Fruit fly (Drosophila melanogaster) whole organism, prepupa: Measurements from ENCODE around the gene term.

ENCODE experiments used
- CG10631 ChIP-seq: fragments of 200-800 bp; sonication (Bioruptor generic); optimal IDR thresholded peaks from 2 replicates; lab custom pipeline; 2016; ENCODE audit warnings: missing biosample characterization, missing genetic modification characterization
- CG11294 ChIP-seq: fragments of 200-800 bp; sonication (Bioruptor generic); IDR thresholded peaks from 2 replicates; pipeline ENCODE4 v1.3.6; 2022; ENCODE audit warnings: missing biosample characterization, missing genetic modification characterization
- CG11762 ChIP-seq: fragments of 200-800 bp; sonication (Bioruptor generic); optimal IDR thresholded peaks from 3 replicates; lab custom pipeline; 2016; ENCODE audit warnings: missing biosample characterization, missing genetic modification characterization; ENCODE audit not compliant: insufficient read depth
- CG15336 ChIP-seq: fragments of 200-800 bp; sonication (Bioruptor generic); IDR thresholded peaks from 2 replicates; pipeline ENCODE4 v1.3.6; 2022; ENCODE audit warnings: missing biosample characterization, missing genetic modification characterization
- CG16779 ChIP-seq: fragments of 200-800 bp; sonication (Bioruptor generic); optimal IDR thresholded peaks from 3 replicates; lab custom pipeline; 2017; ENCODE audit warnings: missing biosample characterization, mild to moderate bottlenecking, missing genetic modification characterization
- CG3032 ChIP-seq: fragments of 200-800 bp; optimal IDR thresholded peaks from 2 replicates; lab custom pipeline; 2019; ENCODE audit warnings: missing biosample characterization, mild to moderate bottlenecking, missing genetic modification characterization, moderate library complexity
- CG31627 ChIP-seq: fragments of 200-800 bp; sonication (Bioruptor generic); optimal IDR thresholded peaks from 3 replicates; lab custom pipeline; 2016; ENCODE audit warnings: missing biosample characterization, missing genetic modification characterization
- CG32006 ChIP-seq: fragments of 200-800 bp; sonication (Bioruptor generic); optimal IDR thresholded peaks from 3 replicates; lab custom pipeline; 2017; ENCODE audit warnings: missing biosample characterization, mild to moderate bottlenecking, missing genetic modification characterization
- CG3919 ChIP-seq: fragments of 200-800 bp; sonication (Bioruptor generic); optimal IDR thresholded peaks from 3 replicates; lab custom pipeline; 2016; ENCODE audit warnings: missing biosample characterization, missing genetic modification characterization
- CG4318 ChIP-seq: fragments of 200-800 bp; sonication (Bioruptor generic); optimal IDR thresholded peaks from 3 replicates; lab custom pipeline; 2017; ENCODE audit warnings: missing biosample characterization, mild to moderate bottlenecking, missing genetic modification characterization
- CG6163 ChIP-seq: fragments of 200-800 bp; sonication (Bioruptor generic); IDR thresholded peaks from 3 replicates; pipeline ENCODE4 v1.3.6; 2022; ENCODE audit warnings: missing biosample characterization, missing genetic modification characterization
- CG6276 ChIP-seq: fragments of 200-800 bp; sonication (Bioruptor generic); optimal IDR thresholded peaks from 2 replicates; lab custom pipeline; 2017; ENCODE audit warnings: missing biosample characterization, mild to moderate bottlenecking, missing genetic modification characterization
- CG6808 ChIP-seq: fragments of 200-800 bp; sonication (Bioruptor generic); optimal IDR thresholded peaks from 3 replicates; lab custom pipeline; 2017; ENCODE audit warnings: missing biosample characterization, missing genetic modification characterization, mild to moderate bottlenecking, moderate library complexity, missing genetic modification reagents
- CG7368 ChIP-seq: fragments of 200-800 bp; sonication (Bioruptor generic); optimal IDR thresholded peaks from 3 replicates; lab custom pipeline; 2016; ENCODE audit warnings: missing biosample characterization, missing genetic modification characterization
- CG8319 ChIP-seq: fragments of 200-800 bp; sonication (Bioruptor generic); optimal IDR thresholded peaks from 3 replicates; lab custom pipeline; 2016; ENCODE audit warnings: missing biosample characterization, missing genetic modification characterization
- CG8632 ChIP-seq: fragments of 200-800 bp; sonication (Bioruptor generic); optimal IDR thresholded peaks from 3 replicates; lab custom pipeline; 2016; ENCODE audit warnings: missing biosample characterization, missing genetic modification characterization
- Eip75B ChIP-seq: fragments of 200-800 bp; sonication (Bioruptor generic); optimal IDR thresholded peaks from 3 replicates; lab custom pipeline; 2016; ENCODE audit warnings: missing biosample characterization, missing genetic modification characterization
- Eip78C ChIP-seq: fragments of 200-800 bp; sonication (Bioruptor generic); peaks from one replicate; lab custom pipeline; 2016; ENCODE audit warnings: missing biosample characterization, missing genetic modification characterization
- Ets21C ChIP-seq: fragments of 200-800 bp; sonication (Bioruptor generic); optimal IDR thresholded peaks from 3 replicates; lab custom pipeline; 2016; ENCODE audit warnings: missing biosample characterization, missing genetic modification characterization
- Ets96B ChIP-seq: fragments of 200-800 bp; optimal IDR thresholded peaks from 2 replicates; lab custom pipeline; 2019; ENCODE audit warnings: missing biosample characterization, mild to moderate bottlenecking, missing genetic modification characterization, moderate library complexity
- Gug ChIP-seq: fragments of 200-800 bp; sonication (Bioruptor generic); IDR thresholded peaks from 2 replicates; pipeline ENCODE4 v1.3.6; 2022; ENCODE audit warnings: missing biosample characterization, missing genetic modification characterization
- Hr39 ChIP-seq: fragments of 200-800 bp; sonication (Bioruptor generic); optimal IDR thresholded peaks from 2 replicates; lab custom pipeline; 2016; ENCODE audit warnings: missing biosample characterization, missing genetic modification characterization
- Hr4 ChIP-seq: fragments of 200-800 bp; sonication (Bioruptor generic); optimal IDR thresholded peaks from 3 replicates; lab custom pipeline; 2016; ENCODE audit warnings: missing biosample characterization, missing genetic modification characterization
- OdsH ChIP-seq: fragments of 200-800 bp; sonication (Bioruptor generic); optimal IDR thresholded peaks from 3 replicates; lab custom pipeline; 2016; ENCODE audit warnings: missing biosample characterization, missing genetic modification characterization
- Sox14 ChIP-seq: fragments of 200-800 bp; sonication (Bioruptor generic); optimal IDR thresholded peaks from 3 replicates; lab custom pipeline; 2016; ENCODE audit warnings: missing biosample characterization, missing genetic modification characterization
- Sox15 ChIP-seq: fragments of 200-800 bp; sonication (Bioruptor generic); optimal IDR thresholded peaks from 3 replicates; lab custom pipeline; 2016; ENCODE audit warnings: missing biosample characterization, missing genetic modification characterization
- acj6 ChIP-seq: fragments of 200-800 bp; sonication (Bioruptor generic); optimal IDR thresholded peaks from 3 replicates; lab custom pipeline; 2016; ENCODE audit warnings: missing biosample characterization, missing genetic modification characterization
- cyc ChIP-seq: fragments of 200-800 bp; sonication (Bioruptor generic); optimal IDR thresholded peaks from 3 replicates; lab custom pipeline; 2016; ENCODE audit warnings: missing biosample characterization, missing genetic modification characterization
- dac ChIP-seq: fragments of 200-800 bp; sonication (Bioruptor generic); optimal IDR thresholded peaks from 2 replicates; lab custom pipeline; 2017; ENCODE audit warnings: missing biosample characterization, mild to moderate bottlenecking, missing genetic modification characterization
- eg ChIP-seq: fragments of 200-800 bp; sonication (Bioruptor generic); IDR thresholded peaks from 3 replicates; pipeline ENCODE4 v1.3.6; 2022; ENCODE audit warnings: missing biosample characterization, missing genetic modification characterization
- esn ChIP-seq: fragments of 200-800 bp; sonication (Bioruptor generic); optimal IDR thresholded peaks from 2 replicates; lab custom pipeline; 2016; ENCODE audit warnings: missing biosample characterization, mild to moderate bottlenecking, missing genetic modification characterization, moderate library complexity
- fd85E ChIP-seq: fragments of 200-800 bp; sonication (Bioruptor generic); optimal IDR thresholded peaks from 3 replicates; lab custom pipeline; 2016; ENCODE audit warnings: missing biosample characterization, missing genetic modification characterization
- fkh ChIP-seq: fragments of 200-800 bp; sonication (Bioruptor generic); optimal IDR thresholded peaks from 3 replicates; lab custom pipeline; 2017; ENCODE audit warnings: missing biosample characterization, mild to moderate bottlenecking, missing genetic modification characterization, moderate library complexity
- net ChIP-seq: fragments of 200-800 bp; sonication (Bioruptor generic); optimal IDR thresholded peaks from 3 replicates; lab custom pipeline; 2016; ENCODE audit warnings: missing biosample characterization, missing genetic modification characterization
- pdm3 ChIP-seq: fragments of 200-800 bp; sonication (Bioruptor generic); optimal IDR thresholded peaks from 3 replicates; lab custom pipeline; 2016; ENCODE audit warnings: missing biosample characterization, missing genetic modification characterization
- salr ChIP-seq, 2 experiments: fragments of 200-800 bp; sonication (Bioruptor generic); optimal IDR thresholded peaks; 3 replicates each; lab custom pipeline; 2016 to 2018; ENCODE audit warnings: missing biosample characterization in 2 of 2, missing genetic modification characterization in 2 of 2, mild to moderate bottlenecking in 1 of 2
- ss ChIP-seq, 2 experiments: fragments of 200-800 bp; sonication (Bioruptor generic); optimal IDR thresholded peaks; 2 replicates in 1 of 2; 3 replicates in 1 of 2; lab custom pipeline; 2017 to 2018; ENCODE audit warnings: mild to moderate bottlenecking in 2 of 2, missing biosample characterization in 2 of 2, missing genetic modification characterization in 2 of 2, moderate library complexity in 1 of 2
- svp ChIP-seq: fragments of 200-800 bp; sonication (Bioruptor generic); peaks from one replicate; lab custom pipeline; 2016; ENCODE audit warnings: missing biosample characterization, missing genetic modification characterization
- topi ChIP-seq: fragments of 200-800 bp; sonication (Bioruptor generic); optimal IDR thresholded peaks from 3 replicates; lab custom pipeline; 2016; ENCODE audit warnings: missing biosample characterization, missing genetic modification characterization
- vri ChIP-seq: fragments of 200-800 bp; sonication (Bioruptor generic); optimal IDR thresholded peaks from 3 replicates; lab custom pipeline; 2016; ENCODE audit warnings: missing biosample characterization, mild to moderate bottlenecking, missing genetic modification characterization

Gene term

dm6 chr3L:18625786-18626185, 32.2 kb upstream of the term start, which contains the start of gene MYPT-75D (continued):
- TF ChIP-seq Ets96B (tag; lab: Kevin White, UChicago) (no peak), topi (no peak), CG31627 (GFP tag; lab: Kevin White, UChicago) (no peak), Hr39 (GFP tag; lab: Kevin White, UChicago) (no peak), CG10631 (no peak), CG15336 (GFP tag; lab: Robert Waterston, UW) (no peak), Ets21C (GFP tag; lab: Kevin White, UChicago) (no peak), CG3032 (tag; lab: Kevin White, UChicago) (no peak), CG3919 (GFP tag; lab: Kevin White, UChicago) (peak; percentile 18), eg (no peak), CG8632 (GFP tag; lab: Kevin White, UChicago) (no peak), fd85E (no peak), Sox15 (no peak), Eip75B (GFP tag; lab: Kevin White, UChicago) (no peak), CG4318 (GFP tag; lab: Kevin White, UChicago) (no peak), net (no peak), fkh (peak; percentile 70), CG7368 (GFP tag; lab: Kevin White, UChicago) (no peak), CG11294 (GFP tag; lab: Robert Waterston, UW) (no peak), cyc (GFP tag; lab: Kevin White, UChicago) (no peak), esn (no peak), acj6 (no peak), ss (GFP tag; optimal IDR thresholded peaks at IDR 0.05; lab: Kevin White, UChicago) (peak in 1 of 2 experiments; percentile 14), CG6808 (GFP tag; lab: Kevin White, UChicago) (no peak), vri (GFP tag; lab: Kevin White, UChicago) (peak; percentile 31), dac (no peak), CG8319 (GFP tag; lab: Kevin White, UChicago) (no peak), CG6276 (no peak), CG16779 (tag; lab: Kevin White, UChicago) (no peak), pdm3 (GFP tag; lab: Kevin White, UChicago) (no peak), salr (GFP tag; optimal IDR thresholded peaks at IDR 0.05; lab: Kevin White, UChicago) (no peak), OdsH (no peak), Hr4 (GFP tag; lab: Kevin White, UChicago) (no peak)

dm6 chr3L:18622422-18622739, 28.8 kb upstream of the term start, which contains the start of gene bora:
Gene bora (plus strand): TSS chr3L:18622692.
- TF ChIP-seq Eip78C (GFP tag; lab: Kevin White, UChicago) (peak; percentile 46), Sox14 (GFP tag; lab: Kevin White, UChicago) (no peak), CG6163 (GFP tag; lab: Robert Waterston, UW) (0 out of 3 replicates have a peak, but pooled peaks have one; percentile 6), acj6 (peak; percentile 4)

dm6 chr3L:18621735-18622421, 28.3 kb upstream of the term start, which contains the start of gene not:
Gene not (minus strand): TSS chr3L:18622129.
- TF ChIP-seq Gug (GFP tag; lab: Robert Waterston, UW) (no peak), Eip78C (GFP tag; lab: Kevin White, UChicago) (peak; percentile 78), Hr4 (GFP tag; lab: Kevin White, UChicago) (no peak), CG11762 (no peak), svp (GFP tag; lab: Kevin White, UChicago) (peak; percentile 59), CG32006 (GFP tag; lab: Kevin White, UChicago) (peak; percentile 3), CG11294 (GFP tag; lab: Robert Waterston, UW) (no peak), CG6276 (peak; percentile 32), CG16779 (tag; lab: Kevin White, UChicago) (peak; percentile 49), ss (GFP tag; optimal IDR thresholded peaks at IDR 0.05; lab: Kevin White, UChicago) (peak; percentile 33 to 51)
- TF ChIP-seq, all 60 proteins: peak for 6
